Fruit fly (Drosophila melanogaster): ENCODE data around the gene fd96Ca.
"Not testable (repeated sequence)": the region's sequence is repeated elsewhere in the genome, so short reads cannot be mapped to it uniquely, and the experiment has no call there.

fd96Ca gene

DNA sequence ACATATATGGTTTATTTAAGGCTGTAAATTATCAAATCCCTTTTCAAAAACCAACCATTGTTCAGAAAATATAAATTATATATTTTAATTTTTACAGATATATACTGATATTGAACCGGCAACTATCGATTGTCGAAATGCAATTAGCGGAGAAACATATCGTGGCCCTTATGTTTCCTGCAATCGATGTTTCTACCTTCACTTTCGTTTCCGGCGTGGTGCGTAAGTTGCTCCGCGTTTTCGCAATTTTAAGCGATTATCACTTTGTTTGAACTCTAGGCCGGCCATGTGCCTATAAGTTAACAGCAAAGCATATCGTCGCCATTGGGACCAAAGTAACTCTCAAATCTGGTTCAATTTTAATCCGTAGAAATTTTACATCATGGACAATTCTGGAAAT is 40.8 kb downstream of the fd96Ca start, which contains the start of gene vig2:
TSS of gene vig2 (plus strand) at position 112 of the 400 bp plus-strand sequence.
- peak; percentile 36 for TF ChIP-seq Crg-1 (GFP tag; optimal IDR thresholded peaks at IDR 0.05)
- TF ChIP-seq CG1620 (GFP tag; optimal IDR thresholded peaks at IDR 0.05) = peak; percentile 62
- peak; percentile 33 for TF ChIP-seq CG5204 (GFP tag; optimal IDR thresholded peaks at IDR 0.05)
- peak; percentile 61 for TF ChIP-seq CG7045 (GFP tag; optimal IDR thresholded peaks at IDR 0.05)
- peak; percentile 4 for TF ChIP-seq CG33017 (tag; optimal IDR thresholded peaks at IDR 0.05)
- peak; percentile 48 for TF ChIP-seq Hr96 (GFP tag; optimal IDR thresholded peaks at IDR 0.05)
- TF ChIP-seq CG7101 (tag; optimal IDR thresholded peaks at IDR 0.05) = peak; percentile 47
- peak; percentile 61 for TF ChIP-seq CG11617 (GFP tag; optimal IDR thresholded peaks at IDR 0.05)
- TF ChIP-seq pad (GFP tag; optimal IDR thresholded peaks at IDR 0.05) = peak; percentile 32
- TF ChIP-seq CG12768 (GFP tag; optimal IDR thresholded peaks at IDR 0.05) = peak; percentile 31
- peak; percentile 14 for TF ChIP-seq bab1 (GFP tag; optimal IDR thresholded peaks at IDR 0.05)
- peak; percentile 37 for TF ChIP-seq ovo (GFP tag; optimal IDR thresholded peaks at IDR 0.05)
- TF ChIP-seq tj (GFP tag; optimal IDR thresholded peaks at IDR 0.05) = peak; percentile 7
- TF ChIP-seq Mnt (GFP tag; optimal IDR thresholded peaks at IDR 0.05) = peak; percentile 32

- no peak for TF ChIP-seq CG7045 (GFP tag; optimal IDR thresholded peaks at IDR 0.05)
These were observed 44.3 kb downstream of the fd96Ca start for dm6 chr3R:25126823-25127222.

- TF ChIP-seq CG5204 (GFP tag; optimal IDR thresholded peaks at IDR 0.05) = peak; percentile 5
- TF ChIP-seq Hr96 (GFP tag; optimal IDR thresholded peaks at IDR 0.05) = peak; percentile 21
- TF ChIP-seq kay (GFP tag; ENCODE audit: borderline replicate concordance) = peak; percentile 37
- TF ChIP-seq toe (GFP tag; optimal IDR thresholded peaks at IDR 0.05) = peak; percentile 43
- no peak for TF ChIP-seq Clk (GFP tag; optimal IDR thresholded peaks at IDR 0.05)
- peak; percentile 43 for TF ChIP-seq Mnt (GFP tag; optimal IDR thresholded peaks at IDR 0.05)
- peak; percentile 1 for TF ChIP-seq CG14711 (tag; optimal IDR thresholded peaks at IDR 0.05)
- TF ChIP-seq cnc (optimal IDR thresholded peaks at IDR 0.05) = peak in 1 of 2 experiments; percentile 69
- no peak for TF ChIP-seq ovo (GFP tag; optimal IDR thresholded peaks at IDR 0.05)
These were observed 44.8 kb downstream of the fd96Ca start, which contains the start of the genes Mocs2A, Mocs2B and Clbn for dm6 chr3R:25127231-25127689. TSS of gene Mocs2A (minus strand) at chr3R:25127359. TSS of gene Mocs2B (minus strand) at chr3R:25127359. TSS of gene Clbn (plus strand) at chr3R:25127502.

dm6 chr3R:25131042-25131441 is 48.6 kb downstream of the fd96Ca start, which contains the start of gene Bili:
TSS of gene Bili (plus strand) at chr3R:25131306.
- TF ChIP-seq CG12768, CG11617, bab1 (GFP tag; optimal IDR thresholded peaks at IDR 0.05): not testable (repeated sequence)
